Worm (Caenorhabditis elegans) whole organism, L4/young adult: Measurements from ENCODE around the gene R13A1.5.
A peak's percentile ranks its signal among the peaks of the same experiment; 100 is the strongest.

Experiments
- W03F9.2 ChIP-seq: fragments of 150-350 bp; optimal IDR thresholded peaks from 2 replicates; lab custom pipeline; 2014; ENCODE audit warnings: missing biosample characterization, missing genetic modification characterization
- dao-5 ChIP-seq: sonication (generic microtip); optimal IDR thresholded peaks from 2 replicates; lab custom pipeline; 2016; ENCODE audit warnings: missing genotype, missing genetic modification characterization, moderate library complexity, missing compliant biosample characterization
- him-1 ChIP-seq: sonication (generic microtip); optimal IDR thresholded peaks from 2 replicates; lab custom pipeline; 2016; ENCODE audit warnings: missing genotype, missing genetic modification reagents, missing genetic modification characterization, missing compliant biosample characterization

R13A1.5 gene

ce11 chrIV:7216210-7216609 lies 24.6 kb upstream of the R13A1.5 start:
- TF ChIP-seq dao-5 (no peak), W03F9.2 (tag; lab: Kevin White, UChicago) (no peak), him-1 (no peak)

- TF ChIP-seq W03F9.2 (tag; lab: Kevin White, UChicago) (no peak), him-1 (no peak), dao-5 (no peak)
Observed at ce11 chrIV:7212769-7213168, 21.1 kb upstream of the R13A1.5 start.

- no peak for TF ChIP-seq W03F9.2 (tag; lab: Kevin White, UChicago)
- TF ChIP-seq him-1, result no peak
- no peak for TF ChIP-seq dao-5
Observed at ce11 chrIV:7211313-7211712, 19.7 kb upstream of the R13A1.5 start.

ce11 chrIV:7208961-7209360 lies 17.3 kb upstream of the R13A1.5 start:
- TF ChIP-seq dao-5 (no peak), W03F9.2 (tag; lab: Kevin White, UChicago) (no peak), him-1 (no peak)

- no peak for TF ChIP-seq W03F9.2 (tag; lab: Kevin White, UChicago)
- TF ChIP-seq him-1, result no peak
- TF ChIP-seq dao-5, result no peak
Observed at ce11 chrIV:7205969-7206368, 14.3 kb upstream of the R13A1.5 start, which contains the start of gene kcc-1. Gene kcc-1 (plus strand): TSS chrIV:7206269.

- TF ChIP-seq W03F9.2 (tag; lab: Kevin White, UChicago), result no peak
- TF ChIP-seq dao-5, result no peak
- no peak for TF ChIP-seq him-1
Observed at ce11 chrIV:7203696-7204095, 12.1 kb upstream of the R13A1.5 start, which contains the start of gene R13A1.3. Gene R13A1.3 (plus strand): TSS chrIV:7203996.

ce11 chrIV:7196853-7197252 lies 5.2 kb upstream of the R13A1.5 start, which contains the start of gene unc-8:
Gene unc-8 (plus strand): TSS chrIV:7197153.
- TF ChIP-seq W03F9.2 (tag; lab: Kevin White, UChicago), result no peak

- no peak for TF ChIP-seq dao-5
- TF ChIP-seq him-1, result no peak
- TF ChIP-seq W03F9.2 (tag; lab: Kevin White, UChicago), result no peak
Observed at ce11 chrIV:7195734-7196133, 4.1 kb upstream of the R13A1.5 start, which contains the start of gene best-16. Gene best-16 (minus strand): TSS chrIV:7195834.

ce11 chrIV:7190409-7190808 lies 1.2 kb downstream of the R13A1.5 start:
- TF ChIP-seq him-1, result no peak

ce11 chrIV:7188528-7189422 lies 2.9 kb downstream of the R13A1.5 start, which contains the start of gene srlf-7:
Gene srlf-7 (plus strand): TSS chrIV:7189287.
- TF ChIP-seq W03F9.2 (tag; lab: Kevin White, UChicago) (peak; percentile 15), him-1 (no peak)

ce11 chrIV:7188030-7188429 lies 3.6 kb downstream of the R13A1.5 start, which contains the start of gene C42D4.13:
Gene C42D4.13 (minus strand): TSS chrIV:7188130.
- TF ChIP-seq W03F9.2 (tag; lab: Kevin White, UChicago) (no peak), dao-5 (no peak), him-1 (no peak)

- no peak for TF ChIP-seq W03F9.2 (tag; lab: Kevin White, UChicago)
- no peak for TF ChIP-seq dao-5
- TF ChIP-seq him-1, result no peak
Observed at ce11 chrIV:7186756-7187155, 4.9 kb downstream of the R13A1.5 start, which contains the start of gene str-249. Gene str-249 (minus strand): TSS chrIV:7186856.

- TF ChIP-seq dao-5 (no peak), W03F9.2 (tag; lab: Kevin White, UChicago) (no peak), him-1 (no peak)
Observed at ce11 chrIV:7184597-7184996, 7.0 kb downstream of the R13A1.5 start, which contains the start of gene clec-179. Gene clec-179 (minus strand): TSS chrIV:7184697.

ce11 chrIV:7182818-7183217 lies 8.8 kb downstream of the R13A1.5 start:
- TF ChIP-seq him-1 (no peak), W03F9.2 (tag; lab: Kevin White, UChicago) (peak; percentile 12)

- TF ChIP-seq him-1 (no peak), W03F9.2 (tag; lab: Kevin White, UChicago) (peak; percentile 6)
Observed at ce11 chrIV:7180304-7180703, 11.3 kb downstream of the R13A1.5 start, which contains the start of gene cest-10. Gene cest-10 (plus strand): TSS chrIV:7180557.
